Worm (Caenorhabditis elegans) whole organism, L2 larva: ENCODE results near the gene F42G2.5.

Experiments used
- Y55F3AM.14 ChIP-seq: fragments of 200-800 bp; sonication (Bioruptor generic); optimal IDR thresholded peaks from 2 replicates; lab custom pipeline; 2018; ENCODE audit warnings: mild to moderate bottlenecking, missing genetic modification characterization, missing compliant biosample characterization
- ama-1 ChIP-seq: fragments of 150-350 bp; optimal IDR thresholded peaks from 2 replicates; lab custom pipeline; 2018; ENCODE audit warnings: inconsistent platforms
- egl-27 ChIP-seq: sonication (generic microtip); optimal IDR thresholded peaks from 3 replicates; lab custom pipeline; 2017; ENCODE audit warnings: missing biosample characterization, missing genetic modification reagents, missing genetic modification characterization
- lin-13 ChIP-seq: fragments of 150-350 bp; optimal IDR thresholded peaks from 2 replicates; lab custom pipeline; 2014; ENCODE audit warnings: missing biosample characterization, missing genetic modification reagents, missing genetic modification characterization
- lin-39 ChIP-seq: fragments of 150-350 bp; optimal IDR thresholded peaks from 2 replicates; lab custom pipeline; 2014; ENCODE audit warnings: missing biosample characterization, missing genetic modification reagents, missing genetic modification characterization
- lsy-2 ChIP-seq, 2 experiments: fragments of 150-350 bp in 1 of 2; sonication (generic microtip) in 1 of 2; optimal IDR thresholded peaks; 2 replicates each; lab custom pipeline; 2014 to 2017; ENCODE audit warnings: missing biosample characterization in 2 of 2, missing genetic modification characterization in 2 of 2
- nhr-237 ChIP-seq: fragments of 150-350 bp; optimal IDR thresholded peaks from 2 replicates; lab custom pipeline; 2014; ENCODE audit warnings: missing biosample characterization, missing genetic modification characterization
- sma-3 ChIP-seq: sonication (generic microtip); optimal IDR thresholded peaks from 2 replicates; lab custom pipeline; 2016; ENCODE audit warnings: missing genetic modification reagents, missing genetic modification characterization, missing compliant biosample characterization
- unc-62 ChIP-seq: fragments of 150-350 bp; optimal IDR thresholded peaks from 2 replicates; lab custom pipeline; 2014; ENCODE audit warnings: missing biosample characterization, missing genetic modification reagents, missing genetic modification characterization

DNA sequence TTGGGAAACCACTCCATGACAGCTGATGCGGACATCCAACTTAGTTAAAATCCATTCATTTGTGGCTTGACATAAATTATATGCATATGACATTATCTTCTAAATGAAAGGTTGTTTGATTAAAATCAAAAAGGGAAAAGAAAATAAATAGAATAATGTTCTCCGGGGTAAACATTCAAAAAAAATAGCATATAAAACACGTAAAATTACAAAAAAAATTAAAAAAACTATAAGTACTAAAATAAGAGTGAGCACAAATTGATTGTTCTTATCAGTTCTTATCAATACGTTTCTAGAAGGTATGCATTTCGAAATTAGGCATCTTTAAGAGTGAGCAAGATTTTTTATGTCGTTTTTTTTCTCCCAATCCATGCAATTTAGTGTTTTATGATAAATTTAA, 5.1 kb downstream of the F42G2.5 start, which contains the start of gene fbxa-182:
- no peak for TF ChIP-seq nhr-237 (tag; lab: Kevin White, UChicago)
- no peak for TF ChIP-seq lin-39
- TF ChIP-seq unc-62 (GFP tag; lab: Kevin White, UChicago), result no peak
- no peak for TF ChIP-seq ama-1
- TF ChIP-seq Y55F3AM.14 (GFP tag; lab: Kevin White, UChicago), result no peak
- no peak for TF ChIP-seq lsy-2 (tag; optimal IDR thresholded peaks at IDR 0.05; lab: Kevin White, UChicago)
- TF ChIP-seq sma-3 (GFP tag; lab: Kevin White, UChicago), result no peak
- no peak for TF ChIP-seq lin-13 (GFP tag; lab: Kevin White, UChicago)
- no peak for TF ChIP-seq egl-27 (tag; lab: Kevin White, UChicago)
